Fruit fly (Drosophila melanogaster) whole organism: Measurements from ENCODE around the gene CG10183.

Experiments used
- pan ChIP-seq: fragments of >200 bp; optimal IDR thresholded peaks from 2 replicates; lab custom pipeline; 2017
- psq ChIP-seq: fragments of >200 bp; optimal IDR thresholded peaks from 2 replicates; lab custom pipeline; 2017
- usp ChIP-seq: fragments of >200 bp; optimal IDR thresholded peaks from 2 replicates; lab custom pipeline; 2017; ENCODE audit warnings: missing biosample characterization, missing genetic modification characterization, mixed read lengths

DNA sequence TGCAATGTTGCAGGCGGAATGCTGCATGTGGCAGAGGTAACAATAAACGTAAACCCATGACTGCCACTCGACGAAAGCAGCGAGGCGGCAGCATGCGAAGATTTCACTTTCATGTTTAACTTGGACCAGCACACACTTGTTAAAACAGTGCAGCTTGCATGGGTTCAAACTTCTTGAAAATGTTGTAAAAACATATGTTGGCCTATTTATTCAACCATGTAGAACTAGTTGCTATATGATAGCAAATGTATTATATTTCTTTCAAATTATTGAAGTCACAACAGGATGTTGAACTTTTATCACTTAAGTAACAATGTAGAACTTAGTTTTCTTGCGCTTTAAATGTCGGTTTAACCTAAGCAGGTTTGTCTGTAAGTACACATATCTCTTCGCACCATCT lies 44.0 kb upstream of the CG10183 start:
- TF ChIP-seq usp (GFP tag; lab: Kevin White, UChicago) (no peak), psq (lab: Kevin White, UChicago) (no peak), pan (lab: Kevin White, UChicago) (no peak)
